Worm (Caenorhabditis elegans): Measurements from ENCODE around the gene Y22D7AL.1.

Y22D7AL.1 gene

DNA sequence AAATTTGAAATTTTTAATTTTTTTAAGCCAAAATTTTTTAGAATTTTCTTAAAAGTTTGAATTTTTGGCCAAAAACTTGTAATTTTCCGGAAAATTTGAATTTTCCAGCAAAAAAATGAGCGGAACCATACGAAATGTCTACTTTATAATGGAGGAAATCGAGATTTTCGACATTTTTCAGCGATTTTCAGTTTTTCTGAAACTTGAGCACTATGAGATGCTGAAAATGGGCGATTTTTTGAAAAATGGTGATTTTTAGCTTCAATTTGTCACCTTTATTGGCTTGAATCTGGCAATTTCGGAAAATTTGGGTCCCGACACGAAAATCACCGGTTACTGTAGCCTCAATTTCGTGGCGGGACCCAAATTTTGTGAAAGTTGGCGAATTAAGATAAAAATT, 25.8 kb upstream of the Y22D7AL.1 start, which contains the start of gene Y22D7AL.4:
Gene Y22D7AL.4 (plus strand): TSS at position 109 of the 400 bp plus-strand sequence.
- TF ChIP-seq gmeb-1 (tag; optimal IDR thresholded peaks at IDR 0.05) = no peak
- TF ChIP-seq C34F6.9 (tag; optimal IDR thresholded peaks at IDR 0.05) = no peak
- no peak for TF ChIP-seq ztf-4 (tag; optimal IDR thresholded peaks at IDR 0.05)
- TF ChIP-seq nhr-6 (tag; optimal IDR thresholded peaks at IDR 0.05) = no peak
- TF ChIP-seq lin-13 (GFP tag; optimal IDR thresholded peaks at IDR 0.05) = no peak
- TF ChIP-seq elt-1 (tag; optimal IDR thresholded peaks at IDR 0.05) = no peak
- TF ChIP-seq snpc-4 (tag; optimal IDR thresholded peaks at IDR 0.05) = no peak
- no peak for TF ChIP-seq R02D3.7 (tag; optimal IDR thresholded peaks at IDR 0.05)
- TF ChIP-seq nhr-23 (tag; optimal IDR thresholded peaks at IDR 0.05) = no peak
- no peak for TF ChIP-seq unc-55 (GFP tag; optimal IDR thresholded peaks at IDR 0.05)
- no peak for TF ChIP-seq egl-27 (tag; optimal IDR thresholded peaks at IDR 0.05)
- no peak for TF ChIP-seq nhr-21 (tag; optimal IDR thresholded peaks at IDR 0.05)

DNA sequence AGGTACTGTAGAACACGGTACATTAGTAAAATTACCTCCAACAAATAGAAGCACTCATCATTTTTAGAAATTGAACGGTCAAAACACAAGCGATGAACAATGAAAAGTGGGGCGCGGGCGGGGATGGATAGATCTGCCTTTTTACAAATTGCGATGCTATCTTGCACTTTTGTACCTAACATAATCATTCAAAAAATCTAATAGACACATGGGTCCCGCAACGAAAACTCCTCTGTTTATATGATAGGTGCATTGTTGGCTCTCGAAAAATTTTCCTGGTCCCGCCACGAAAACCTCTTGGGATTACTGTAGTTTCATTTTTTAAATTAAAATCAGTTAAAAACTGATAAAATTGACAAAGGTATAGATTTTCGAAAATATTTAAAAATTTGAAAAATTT, 18.0 kb upstream of the Y22D7AL.1 start, which contains the start of gene Y22D7AL.11:
Gene Y22D7AL.11 (minus strand): TSS at position 101 of the 400 bp plus-strand sequence.
- TF ChIP-seq lin-11 (tag; optimal IDR thresholded peaks at IDR 0.05) = no peak
- TF ChIP-seq unc-62 (GFP tag; optimal IDR thresholded peaks at IDR 0.05) = no peak
- no peak for TF ChIP-seq lin-39 (tag; optimal IDR thresholded peaks at IDR 0.05)
- TF ChIP-seq skn-1 (tag; optimal IDR thresholded peaks at IDR 0.05) = no peak
- no peak for TF ChIP-seq mdl-1 (tag; optimal IDR thresholded peaks at IDR 0.05)
- no peak for TF ChIP-seq dmd-4 (tag; optimal IDR thresholded peaks at IDR 0.05)
- TF ChIP-seq crh-2 (tag; optimal IDR thresholded peaks at IDR 0.05) = no peak
- no peak for TF ChIP-seq nhr-237 (tag; optimal IDR thresholded peaks at IDR 0.05)
- no peak for TF ChIP-seq egl-27 (tag; optimal IDR thresholded peaks at IDR 0.05)
- no peak for TF ChIP-seq lsy-2 (tag; optimal IDR thresholded peaks at IDR 0.05)
- TF ChIP-seq lin-13 (GFP tag; optimal IDR thresholded peaks at IDR 0.05) = no peak
- no peak for TF ChIP-seq elt-1 (tag; optimal IDR thresholded peaks at IDR 0.05)

DNA sequence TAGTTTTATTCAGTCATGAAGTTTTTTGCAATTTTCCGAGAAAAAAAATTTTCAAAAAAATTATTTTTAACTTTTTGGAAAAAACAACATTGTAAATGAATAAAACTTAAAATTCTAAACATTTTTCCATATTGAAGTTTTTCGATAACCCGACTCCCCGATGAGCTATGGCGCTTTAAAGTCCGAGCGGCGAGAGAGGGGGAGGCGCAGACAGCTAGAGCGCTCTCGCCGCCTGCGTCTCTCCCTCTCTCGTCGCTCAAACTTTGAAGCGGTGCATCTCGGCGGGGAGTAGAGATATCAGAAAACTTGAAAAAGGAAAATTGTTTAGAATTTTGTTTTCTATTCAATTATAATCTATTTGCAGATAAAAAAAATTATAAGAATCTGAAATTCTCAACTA, 13.9 kb upstream of the Y22D7AL.1 start:
- TF ChIP-seq unc-39 (tag; optimal IDR thresholded peaks at IDR 0.05) = no peak
- TF ChIP-seq lin-11 (tag; optimal IDR thresholded peaks at IDR 0.05) = no peak
- no peak for TF ChIP-seq mbf-1 (tag; optimal IDR thresholded peaks at IDR 0.05)
- no peak for TF ChIP-seq ztf-11 (tag; optimal IDR thresholded peaks at IDR 0.05)
- no peak for TF ChIP-seq lsy-2 (tag; optimal IDR thresholded peaks at IDR 0.05)
- no peak for TF ChIP-seq sma-3 (GFP tag; optimal IDR thresholded peaks at IDR 0.05)
- no peak for TF ChIP-seq egl-27 (tag; optimal IDR thresholded peaks at IDR 0.05)
- TF ChIP-seq ztf-4 (tag; optimal IDR thresholded peaks at IDR 0.05) = no peak
- no peak for TF ChIP-seq blmp-1 (tag; optimal IDR thresholded peaks at IDR 0.05; ENCODE audit: insufficient read depth)
- TF ChIP-seq dmd-4 (tag; optimal IDR thresholded peaks at IDR 0.05) = no peak
- no peak for TF ChIP-seq nhr-21 (tag; optimal IDR thresholded peaks at IDR 0.05)
- TF ChIP-seq elt-3 (tag; optimal IDR thresholded peaks at IDR 0.05) = no peak
- no peak for TF ChIP-seq lin-39 (tag; optimal IDR thresholded peaks at IDR 0.05)
- TF ChIP-seq gmeb-1 (tag; optimal IDR thresholded peaks at IDR 0.05) = no peak
- TF ChIP-seq ceh-16 (tag; optimal IDR thresholded peaks at IDR 0.05) = no peak
- TF ChIP-seq peb-1 (tag; optimal IDR thresholded peaks at IDR 0.05) = no peak
- no peak for TF ChIP-seq R02D3.7 (tag; optimal IDR thresholded peaks at IDR 0.05)
- TF ChIP-seq alr-1 (tag; optimal IDR thresholded peaks at IDR 0.05) = no peak
- no peak for TF ChIP-seq nhr-25 (tag; optimal IDR thresholded peaks at IDR 0.05)
- no peak for TF ChIP-seq ama-1 (optimal IDR thresholded peaks at IDR 0.05)

ce11 chrIII:1641163-1641562, 11.1 kb upstream of the Y22D7AL.1 start, which contains the start of gene Y22D7AL.3:
Gene Y22D7AL.3, plus strand, starts transcription at chrIII:1641463.
- TF ChIP-seq alr-1 (tag; optimal IDR thresholded peaks at IDR 0.05) = no peak
- no peak for TF ChIP-seq peb-1 (tag; optimal IDR thresholded peaks at IDR 0.05)
- no peak for TF ChIP-seq ceh-82 (tag; optimal IDR thresholded peaks at IDR 0.05)
- TF ChIP-seq gmeb-1 (tag; optimal IDR thresholded peaks at IDR 0.05) = no peak
- TF ChIP-seq mab-5 (tag; optimal IDR thresholded peaks at IDR 0.05) = no peak
- TF ChIP-seq R02D3.7 (tag; optimal IDR thresholded peaks at IDR 0.05) = no peak

- TF ChIP-seq C34F6.9 (tag; optimal IDR thresholded peaks at IDR 0.05) = no peak
- no peak for TF ChIP-seq lin-11 (tag; optimal IDR thresholded peaks at IDR 0.05)
Observed at ce11 chrIII:1652925-1653324, 644 bp downstream of the Y22D7AL.1 start.
